Fruit fly (Drosophila melanogaster): ENCODE results near the gene Grik.

DNA sequence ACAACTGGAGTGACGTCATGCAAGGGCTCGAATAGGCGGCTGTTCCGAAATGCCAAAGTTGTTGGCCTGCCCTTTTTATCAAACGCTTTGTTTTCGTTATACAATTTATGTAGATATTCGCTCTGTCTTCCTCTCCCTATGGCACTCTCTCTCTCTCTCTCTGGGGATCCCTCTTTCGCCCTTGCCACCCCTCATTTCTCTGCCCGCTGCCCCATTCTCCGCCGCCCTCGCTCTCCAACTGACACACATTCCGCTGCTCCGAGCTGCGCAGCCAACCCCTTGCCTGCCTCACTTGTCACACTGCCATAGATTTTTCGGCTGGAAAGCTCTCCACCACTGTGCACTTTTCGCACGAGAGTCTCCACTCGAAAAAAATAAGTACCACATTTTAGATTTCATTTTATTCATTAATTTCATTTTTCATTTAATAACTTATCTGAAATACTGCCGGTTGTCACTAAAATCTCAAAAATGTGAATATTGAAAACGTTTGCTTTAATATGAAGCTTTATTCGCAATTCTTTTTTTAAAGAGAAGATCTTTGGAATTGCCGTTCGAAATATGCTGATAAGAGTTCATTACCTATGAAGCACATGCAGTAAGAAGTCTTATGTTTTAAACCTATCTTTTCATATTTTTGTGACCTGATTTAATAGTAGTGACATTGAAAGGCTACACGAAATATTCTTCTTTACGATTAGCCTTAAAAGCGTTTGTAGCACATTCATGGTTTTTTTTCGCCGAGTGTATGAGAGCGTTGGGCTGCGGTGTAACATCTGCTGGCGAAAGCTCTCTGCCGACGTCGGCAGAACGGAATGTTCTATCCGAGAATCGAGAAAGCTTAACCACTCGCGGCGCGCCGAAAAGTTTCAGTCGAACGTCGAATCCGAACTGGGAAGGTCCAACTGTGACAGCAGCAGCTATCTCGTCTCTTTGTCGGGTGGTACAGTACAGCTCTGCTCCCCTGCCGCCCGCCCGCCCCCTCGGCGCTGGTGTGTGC is 55.4 kb downstream of the Grik start:
- TF ChIP-seq bab1 (GFP tag; optimal IDR thresholded peaks at IDR 0.05) = peak; percentile 89
- TF ChIP-seq tj (GFP tag; optimal IDR thresholded peaks at IDR 0.05) = peak; percentile 77
- TF ChIP-seq CG7045 (GFP tag; optimal IDR thresholded peaks at IDR 0.05) = peak; percentile 95
- peak; percentile 97 for TF ChIP-seq kay (GFP tag; ENCODE audit: borderline replicate concordance)
- peak; percentile 71 for TF ChIP-seq Mnt (GFP tag; optimal IDR thresholded peaks at IDR 0.05)
- TF ChIP-seq CG7101 (tag; optimal IDR thresholded peaks at IDR 0.05) = peak; percentile 90
- TF ChIP-seq cnc (optimal IDR thresholded peaks at IDR 0.05) = no peak
